Fruit fly (Drosophila melanogaster) Kc167 (cell line): Measurements from ENCODE around the gene SH3PX1.

Experiments
- Myc ChIP-seq: fragments of >200 bp; optimal IDR thresholded peaks from 2 replicates; lab custom pipeline; 2017; ENCODE audit warnings: missing external identifiers
- h ChIP-seq: fragments of >200 bp; optimal IDR thresholded peaks from 3 replicates; lab custom pipeline; 2018; ENCODE audit warnings: missing external identifiers
- insv ChIP-seq: fragments of >200 bp; optimal IDR thresholded peaks from 3 replicates; lab custom pipeline; 2018; ENCODE audit warnings: missing external identifiers
- psq ChIP-seq: fragments of >200 bp; optimal IDR thresholded peaks from 2 replicates; lab custom pipeline; 2017; ENCODE audit warnings: missing external identifiers
- ttk ChIP-seq: sonication (Bioruptor generic); optimal IDR thresholded peaks from 2 replicates; lab custom pipeline; 2017; ENCODE audit warnings: missing external identifiers

dm6 chr3L:9698193-9698642 is 15.4 kb downstream of the SH3PX1 start, which contains the start of gene Ubc4:
- no peak for TF ChIP-seq h (lab: Kevin White, UChicago)
- no peak for TF ChIP-seq insv
- no peak for TF ChIP-seq psq (lab: Kevin White, UChicago)
- no peak for TF ChIP-seq ttk (lab: Kevin White, UChicago)
- no peak for TF ChIP-seq Myc (lab: Kevin White, UChicago)
